Worm (Caenorhabditis elegans) whole organism, early embryonic: ENCODE data around the gene unc-98.

Experiments used
- B0310.2 ChIP-seq: sonication (generic microtip); optimal IDR thresholded peaks from 2 replicates; lab custom pipeline; 2016; ENCODE audit warnings: mild to moderate bottlenecking, missing genetic modification characterization, missing compliant biosample characterization
- F13C5.2 ChIP-seq: sonication (generic microtip); optimal IDR thresholded peaks from 2 replicates; lab custom pipeline; 2017; ENCODE audit warnings: mild to moderate bottlenecking, missing genetic modification characterization, inconsistent platforms, missing compliant biosample characterization
- aly-1 ChIP-seq: sonication (generic microtip); optimal IDR thresholded peaks from 2 replicates; lab custom pipeline; 2016; ENCODE audit warnings: missing genetic modification characterization, missing compliant biosample characterization
- ama-1 ChIP-seq: fragments of 150-350 bp; optimal IDR thresholded peaks from 2 replicates; lab custom pipeline; 2014
- ceh-13 ChIP-seq: fragments of 200-800 bp; sonication (Bioruptor generic); optimal IDR thresholded peaks from 2 replicates; lab custom pipeline; 2018; ENCODE audit warnings: mild to moderate bottlenecking, missing genetic modification characterization, missing compliant biosample characterization
- ets-7 ChIP-seq: sonication (generic microtip); optimal IDR thresholded peaks from 2 replicates; lab custom pipeline; 2016; ENCODE audit warnings: missing genotype, missing genetic modification characterization, missing compliant biosample characterization
- flt-1 ChIP-seq: fragments of 200-800 bp; sonication (Bioruptor generic); IDR thresholded peaks from 2 replicates; pipeline ENCODE4 v1.3.6; 2022; ENCODE audit warnings: missing genetic modification characterization, missing compliant biosample characterization
- hmbx-1 ChIP-seq: sonication (generic microtip); optimal IDR thresholded peaks from 2 replicates; lab custom pipeline; 2016; ENCODE audit warnings: mild to moderate bottlenecking, missing genetic modification characterization, missing compliant biosample characterization
- hnd-1 ChIP-seq: sonication (generic microtip); optimal IDR thresholded peaks from 2 replicates; lab custom pipeline; 2016; ENCODE audit warnings: missing genetic modification characterization, missing compliant biosample characterization
- pes-1 ChIP-seq: fragments of 200-800 bp; sonication (Bioruptor generic); IDR thresholded peaks from 2 replicates; pipeline ENCODE4 v1.3.6; 2022; ENCODE audit warnings: missing genetic modification reagents, missing genetic modification characterization, missing compliant biosample characterization
- scrt-1 ChIP-seq: fragments of 200-800 bp; sonication (Bioruptor generic); IDR thresholded peaks from 2 replicates; pipeline ENCODE4 v1.3.6; 2022; ENCODE audit warnings: missing genetic modification characterization, missing compliant biosample characterization
- sea-1 ChIP-seq: fragments of 200-800 bp; sonication (Bioruptor generic); conservative IDR thresholded peaks from 2 replicates; pipeline ENCODE4 v1.3.6; 2022; ENCODE audit warnings: missing genetic modification characterization, missing compliant biosample characterization
- tra-4 ChIP-seq: sonication (generic microtip); optimal IDR thresholded peaks from 2 replicates; lab custom pipeline; 2017; ENCODE audit warnings: missing genetic modification characterization, missing compliant biosample characterization

DNA sequence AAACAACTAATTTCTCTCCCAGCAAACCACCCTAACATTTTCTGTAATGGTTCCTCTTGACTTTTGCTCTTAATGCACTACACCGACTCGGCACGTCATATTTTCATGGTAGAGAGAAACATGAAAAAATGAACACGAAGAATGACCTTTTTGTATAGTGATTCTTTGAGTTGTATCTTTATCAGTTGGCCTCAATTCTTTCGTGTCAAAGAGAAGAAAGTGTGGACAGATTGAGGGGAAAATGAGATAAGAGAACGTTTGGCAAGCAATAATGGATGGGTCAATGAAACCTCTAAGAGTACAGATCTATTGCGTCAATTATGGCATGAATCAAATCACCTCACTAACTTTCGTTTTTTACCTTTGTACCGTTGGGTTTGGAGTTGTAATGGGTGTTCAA lies 2.5 kb upstream of the unc-98 start:
- TF ChIP-seq tra-4 (tag; lab: Kevin White, UChicago) (no peak), flt-1 (GFP tag; lab: Robert Waterston, UW) (no peak), hnd-1 (no peak), ama-1 (lab: Kevin White, UChicago) (no peak), ceh-13 (no peak), B0310.2 (no peak), pes-1 (GFP tag; lab: Robert Waterston, UW) (no peak), ets-7 (tag; lab: Kevin White, UChicago) (no peak), F13C5.2 (tag; lab: Kevin White, UChicago) (no peak), hmbx-1 (tag; lab: Kevin White, UChicago) (no peak), sea-1 (no peak), aly-1 (tag; lab: Kevin White, UChicago) (no peak), scrt-1 (GFP tag; lab: Robert Waterston, UW) (no peak)
